Fruit fly (Drosophila melanogaster): ENCODE data around the gene AdoR.
A peak's percentile ranks its signal among the peaks of the same experiment; 100 is the strongest.

AdoR gene

DNA sequence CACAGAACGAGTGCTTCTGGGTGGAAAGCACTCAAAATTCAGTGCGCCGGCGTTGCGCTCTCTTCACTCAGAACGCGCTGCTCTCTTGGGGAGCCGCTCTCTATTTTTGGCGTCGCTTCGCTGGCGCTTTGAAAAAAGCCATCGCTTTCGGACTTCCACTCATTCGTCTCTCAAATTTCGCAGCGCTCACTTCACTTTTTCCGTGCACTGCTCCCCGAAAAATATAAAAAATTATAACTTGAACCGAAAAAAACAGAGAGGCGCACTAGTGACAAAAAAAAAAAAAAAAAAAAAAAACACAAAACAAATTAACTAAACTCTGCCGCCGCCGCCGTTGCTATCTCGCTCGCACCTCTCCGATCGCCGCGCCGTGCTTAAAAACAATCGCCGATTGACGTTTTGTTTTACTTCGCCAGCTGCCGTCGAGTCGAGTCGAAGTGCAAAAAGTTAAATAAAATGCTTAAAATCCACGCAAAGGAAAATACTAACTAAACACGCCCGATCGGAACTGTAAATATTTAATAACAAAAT lies 50.0 kb downstream of the AdoR start (continued):
- TF ChIP-seq unc-4 (GFP tag; IDR thresholded peaks at IDR 0.05; ENCODE audit: partially characterized antibody) (peak; percentile 63), Med (GFP tag) (peak; percentile 58), so (GFP tag; IDR thresholded peaks at IDR 0.05) (peak; percentile 28; the same call in 2 of the 3 replicates), CG17359 (tag; optimal IDR thresholded peaks at IDR 0.05) (no peak), usp (GFP tag; optimal IDR thresholded peaks at IDR 0.05) (no peak), sob (GFP tag; IDR thresholded peaks at IDR 0.05) (peak; percentile 21; the same call in 1 of the 2 replicates), Fer2 (tag; optimal IDR thresholded peaks at IDR 0.05) (no peak), ham (GFP tag; IDR thresholded peaks at IDR 0.05) (no peak), bbx (GFP tag; IDR thresholded peaks at IDR 0.05; ENCODE audit: partially characterized antibody) (peak; percentile 67; the same call in 1 of the 2 replicates), repo (GFP tag; optimal IDR thresholded peaks at IDR 0.05) (peak; percentile 22), CG1024 (GFP tag; IDR thresholded peaks at IDR 0.05) (no peak), crol (GFP tag; IDR thresholded peaks at IDR 0.05) (0 out of 2 replicates have a peak, but pooled peaks have one; percentile 28), dmrt99B (tag; optimal IDR thresholded peaks at IDR 0.05) (no peak), Deaf1 (tag; optimal IDR thresholded peaks at IDR 0.05) (peak; percentile 46), Dp (GFP tag; optimal IDR thresholded peaks at IDR 0.05) (no peak), slbo (GFP tag; IDR thresholded peaks at IDR 0.05) (no peak), wdn (GFP tag; IDR thresholded peaks at IDR 0.05) (no peak), tio (GFP tag; optimal IDR thresholded peaks at IDR 0.05) (no peak), nom (GFP tag; optimal IDR thresholded peaks at IDR 0.05) (peak; percentile 58)

DNA sequence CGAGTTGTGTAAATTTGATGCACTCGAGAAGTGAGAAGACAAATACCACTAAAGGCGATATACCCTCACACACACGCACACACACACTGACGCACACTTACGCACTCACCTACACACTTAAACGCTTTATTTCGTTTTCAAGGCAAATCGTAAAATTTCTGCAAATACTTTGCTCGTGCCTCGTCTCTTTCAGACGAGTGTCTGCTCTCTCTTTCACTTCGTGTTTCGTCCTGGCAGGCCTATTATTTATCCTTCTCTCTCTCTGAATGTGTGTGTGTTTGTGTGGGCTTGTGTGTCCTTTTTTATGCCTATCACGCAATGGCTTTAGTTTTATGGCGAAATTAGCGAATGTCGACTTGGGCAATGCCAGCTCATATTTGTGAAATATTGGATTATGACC lies 51.2 kb downstream of the AdoR start:
- TF ChIP-seq chinmo (GFP tag; IDR thresholded peaks at IDR 0.05; ENCODE audit: partially characterized antibody), result 0 out of 4 replicates have a peak, but pooled peaks have one; percentile 11
- TF ChIP-seq Trl (optimal IDR thresholded peaks at IDR 0.05), result peak; percentile 8 to 44
- TF ChIP-seq Trl (GFP tag; optimal IDR thresholded peaks at IDR 0.05), result no peak
- TF ChIP-seq cg (GFP tag; optimal IDR thresholded peaks at IDR 0.05), result peak; percentile 46
- no peak for TF ChIP-seq lbe (GFP tag; optimal IDR thresholded peaks at IDR 0.05)
- TF ChIP-seq z (GFP tag; IDR thresholded peaks at IDR 0.05), result peak; percentile 59; the same call in 1 of the 3 replicates
- TF ChIP-seq abd-A (tag; optimal IDR thresholded peaks at IDR 0.05), result peak; percentile 79
- TF ChIP-seq Deaf1 (tag; optimal IDR thresholded peaks at IDR 0.05), result peak; percentile 76
- TF ChIP-seq Med (GFP tag), result no peak
- TF ChIP-seq CG13894 (tag; optimal IDR thresholded peaks at IDR 0.05), result peak; percentile 42
- TF ChIP-seq CG8478 (optimal IDR thresholded peaks at IDR 0.05), result no peak

DNA sequence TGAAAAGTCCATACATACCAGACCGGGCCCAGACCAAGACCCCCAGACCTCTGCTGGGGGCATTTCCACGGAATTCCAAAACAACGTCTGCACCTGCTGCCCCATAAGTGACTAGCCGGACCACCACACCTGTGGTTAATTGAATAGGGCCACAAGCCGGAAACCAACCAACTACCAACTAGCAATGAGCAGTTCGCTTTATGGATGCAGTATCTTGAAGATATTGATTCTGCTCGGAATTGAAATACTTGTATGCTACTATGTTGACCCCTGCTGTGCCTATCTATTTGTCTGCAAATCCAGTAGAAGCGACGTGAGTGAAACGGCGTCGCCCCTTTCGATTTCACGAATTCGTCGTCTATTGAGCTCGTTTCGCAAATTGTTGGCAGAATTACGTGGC lies 53.6 kb downstream of the AdoR start:
- no peak for TF ChIP-seq CG6813 (GFP tag; optimal IDR thresholded peaks at IDR 0.05)
- no peak for TF ChIP-seq bcd (GFP tag; optimal IDR thresholded peaks at IDR 0.05)
- no peak for TF ChIP-seq Ada2b (GFP tag; IDR thresholded peaks at IDR 0.05)
- TF ChIP-seq Kr (GFP tag; optimal IDR thresholded peaks at IDR 0.05), result no peak
- TF ChIP-seq Bdp1 (GFP tag; optimal IDR thresholded peaks at IDR 0.05), result no peak
- TF ChIP-seq CG18476 (GFP tag; optimal IDR thresholded peaks at IDR 0.05), result no peak
- no peak for TF ChIP-seq CG12236 (GFP tag; optimal IDR thresholded peaks at IDR 0.05)
- no peak for TF ChIP-seq CG7928 (GFP tag; optimal IDR thresholded peaks at IDR 0.05)
- no peak for TF ChIP-seq HLH54F (GFP tag; optimal IDR thresholded peaks at IDR 0.05)
- TF ChIP-seq CG11398 (GFP tag; optimal IDR thresholded peaks at IDR 0.05), result no peak
- no peak for TF ChIP-seq jigr1 (GFP tag; IDR thresholded peaks at IDR 0.05)
- peak; percentile 17 for TF ChIP-seq bab2 (GFP tag; optimal IDR thresholded peaks at IDR 0.05)
- TF ChIP-seq dmrt99B (tag; optimal IDR thresholded peaks at IDR 0.05), result peak; percentile 39
- no peak for TF ChIP-seq CG10431 (GFP tag; optimal IDR thresholded peaks at IDR 0.05)
- no peak for TF ChIP-seq CG16863 (GFP tag; optimal IDR thresholded peaks at IDR 0.05)
- no peak for TF ChIP-seq mld (GFP tag; IDR thresholded peaks at IDR 0.05; ENCODE audit: partially characterized antibody)
- no peak for TF ChIP-seq fru (optimal IDR thresholded peaks at IDR 0.05)
- TF ChIP-seq zen2 (GFP tag; IDR thresholded peaks at IDR 0.05; ENCODE audit: partially characterized antibody), result no peak
- no peak for TF ChIP-seq wdn (GFP tag; IDR thresholded peaks at IDR 0.05)
- TF ChIP-seq chinmo (GFP tag; IDR thresholded peaks at IDR 0.05; ENCODE audit: partially characterized antibody), result no peak
- TF ChIP-seq CG8281 (tag; optimal IDR thresholded peaks at IDR 0.05), result no peak
- TF ChIP-seq CG33213 (GFP tag; optimal IDR thresholded peaks at IDR 0.05), result no peak
- TF ChIP-seq MBD-R2 (GFP tag; IDR thresholded peaks at IDR 0.05), result no peak
- no peak for TF ChIP-seq hb (GFP tag; IDR thresholded peaks at IDR 0.05; ENCODE audit: partially characterized antibody)

Data from whole organism, embryonic.